Fruit fly (Drosophila melanogaster) whole organism, embryonic: ENCODE measurements around the gene yellow-f2.

Experiments used
- Asciz ChIP-seq: fragments of 200-800 bp; sonication (Bioruptor generic); optimal IDR thresholded peaks from 2 replicates; lab custom pipeline; 2017; ENCODE audit warnings: missing biosample characterization, mild to moderate bottlenecking, missing genetic modification characterization, missing genetic modification reagents
- CG10431 ChIP-seq: fragments of 200-800 bp; sonication (Bioruptor generic); optimal IDR thresholded peaks from 3 replicates; lab custom pipeline; 2018; ENCODE audit warnings: missing biosample characterization, mild to moderate bottlenecking, missing genetic modification characterization
- CG12104 ChIP-seq: fragments of 200-800 bp; sonication (Bioruptor generic); optimal IDR thresholded peaks from 3 replicates; lab custom pipeline; 2016; ENCODE audit warnings: missing biosample characterization, missing genetic modification characterization
- CG12236 ChIP-seq: fragments of 200-800 bp; sonication (Bioruptor generic); optimal IDR thresholded peaks from 2 replicates; lab custom pipeline; 2016; ENCODE audit warnings: missing biosample characterization, missing genetic modification characterization
- CG12744 ChIP-seq: fragments of 200-800 bp; sonication (Bioruptor generic); optimal IDR thresholded peaks from 2 replicates; lab custom pipeline; 2016; ENCODE audit warnings: missing biosample characterization, missing genetic modification characterization
- CG14860 ChIP-seq: fragments of 200-800 bp; sonication (Bioruptor generic); IDR thresholded peaks from 3 replicates; pipeline ENCODE4 v1.3.6; 2022; ENCODE audit warnings: missing biosample characterization, missing genetic modification characterization; ENCODE audit not compliant: partially characterized antibody
- CG1647 ChIP-seq: fragments of 200-800 bp; sonication (Bioruptor generic); optimal IDR thresholded peaks from 3 replicates; lab custom pipeline; 2016; ENCODE audit warnings: missing biosample characterization, missing genetic modification characterization
- CG17328 ChIP-seq: fragments of 200-800 bp; sonication (Bioruptor generic); IDR thresholded peaks from 2 replicates; pipeline ENCODE4 v1.3.6; 2022; ENCODE audit warnings: missing biosample characterization, missing genetic modification characterization
- CG30403 ChIP-seq: fragments of 200-800 bp; sonication (Bioruptor generic); optimal IDR thresholded peaks from 3 replicates; lab custom pipeline; 2016; ENCODE audit warnings: missing biosample characterization, missing genetic modification characterization
- CG34224 ChIP-seq: fragments of 200-800 bp; sonication (Bioruptor generic); IDR thresholded peaks from 3 replicates; pipeline ENCODE4 v1.3.6; 2022; ENCODE audit warnings: missing biosample characterization, missing genetic modification characterization; ENCODE audit not compliant: partially characterized antibody
- CG34422 ChIP-seq: fragments of 200-800 bp; sonication (Bioruptor generic); IDR thresholded peaks from 3 replicates; pipeline ENCODE4 v1.3.6; 2022; ENCODE audit warnings: missing biosample characterization, missing genetic modification characterization
- CG4282 ChIP-seq: fragments of 200-800 bp; sonication (Bioruptor generic); optimal IDR thresholded peaks from 2 replicates; lab custom pipeline; 2016; ENCODE audit warnings: missing biosample characterization, missing genetic modification characterization
- CG4820 ChIP-seq: fragments of 200-800 bp; sonication (Bioruptor generic); optimal IDR thresholded peaks from 3 replicates; lab custom pipeline; 2016; ENCODE audit warnings: missing biosample characterization, missing genetic modification characterization
- CG6272 ChIP-seq: fragments of 200-800 bp; sonication (Bioruptor generic); IDR thresholded peaks from 2 replicates; pipeline ENCODE4 v1.3.6; 2022; ENCODE audit warnings: missing biosample characterization, missing genetic modification characterization
- CG7556 ChIP-seq: fragments of 200-800 bp; sonication (Bioruptor generic); optimal IDR thresholded peaks from 2 replicates; lab custom pipeline; 2017; ENCODE audit warnings: missing biosample characterization, mild to moderate bottlenecking, missing genetic modification characterization
- CG9609 ChIP-seq: fragments of 200-800 bp; sonication (Bioruptor generic); optimal IDR thresholded peaks from 3 replicates; lab custom pipeline; 2016; ENCODE audit warnings: missing biosample characterization, missing genetic modification characterization
- E2f2 ChIP-seq: fragments of 200-800 bp; sonication (Bioruptor generic); IDR thresholded peaks from 2 replicates; pipeline ENCODE4 v1.3.6; 2022; ENCODE audit warnings: missing biosample characterization, missing genetic modification characterization
- Jarid2 ChIP-seq: fragments of 200-800 bp; sonication (Bioruptor generic); optimal IDR thresholded peaks from 3 replicates; lab custom pipeline; 2017; ENCODE audit warnings: mild to moderate bottlenecking, missing biosample characterization, missing genetic modification reagents, missing genetic modification characterization
- Kr ChIP-seq: fragments of 200-800 bp; sonication (Bioruptor generic); optimal IDR thresholded peaks from 2 replicates; lab custom pipeline; 2017; ENCODE audit warnings: missing biosample characterization, mild to moderate bottlenecking, missing genetic modification characterization
- Optix ChIP-seq: fragments of 200-800 bp; sonication (Bioruptor generic); IDR thresholded peaks from 3 replicates; pipeline ENCODE4 v1.3.6; 2022; ENCODE audit warnings: missing biosample characterization, missing genetic modification characterization
- Pdp1 ChIP-seq, 2 experiments: fragments of 200-800 bp; sonication (Bioruptor generic); optimal IDR thresholded peaks; 3 replicates each; lab custom pipeline; 2016; ENCODE audit warnings: missing biosample characterization in 2 of 2, missing genetic modification characterization in 2 of 2, mild to moderate bottlenecking in 1 of 2, moderate library complexity in 1 of 2
- Rfx ChIP-seq: fragments of 200-800 bp; sonication (Bioruptor generic); IDR thresholded peaks from 2 replicates; pipeline ENCODE4 v1.3.6; 2022; ENCODE audit warnings: missing biosample characterization, missing genetic modification characterization
- Spps ChIP-seq: fragments of 200-800 bp; sonication (Bioruptor generic); optimal IDR thresholded peaks from 2 replicates; lab custom pipeline; 2018; ENCODE audit warnings: missing biosample characterization, mild to moderate bottlenecking, missing genetic modification characterization
- TFAM ChIP-seq: fragments of 200-800 bp; sonication (Bioruptor generic); optimal IDR thresholded peaks from 2 replicates; lab custom pipeline; 2017; ENCODE audit warnings: missing biosample characterization, missing genetic modification characterization, inconsistent platforms
- chm ChIP-seq: fragments of 200-800 bp; sonication (Bioruptor generic); IDR thresholded peaks from 2 replicates; pipeline ENCODE4 v1.3.6; 2022; ENCODE audit warnings: missing biosample characterization, missing genetic modification characterization
- dm ChIP-seq: fragments of 200-800 bp; sonication (Bioruptor generic); optimal IDR thresholded peaks from 3 replicates; lab custom pipeline; 2016; ENCODE audit warnings: missing biosample characterization, missing genetic modification characterization
- eve ChIP-seq, 2 experiments: fragments of >200 bp; optimal IDR thresholded peaks; 2 replicates each; lab custom pipeline; 2017; ENCODE audit warnings: missing biosample characterization in 2 of 2, missing genetic modification characterization in 2 of 2
- gcm ChIP-seq: fragments of 200-800 bp; sonication (Bioruptor generic); optimal IDR thresholded peaks from 2 replicates; lab custom pipeline; 2019; ENCODE audit warnings: missing biosample characterization, mild to moderate bottlenecking, missing genetic modification characterization, moderate library complexity
- gem ChIP-seq: fragments of 200-800 bp; sonication (Bioruptor generic); optimal IDR thresholded peaks from 2 replicates; lab custom pipeline; 2019; ENCODE audit warnings: missing biosample characterization, mild to moderate bottlenecking, missing genetic modification characterization, moderate library complexity
- hb ChIP-seq: fragments of 200-800 bp; sonication (Bioruptor generic); IDR thresholded peaks from 3 replicates; pipeline ENCODE4 v1.3.6; 2022; ENCODE audit warnings: missing biosample characterization, missing genetic modification characterization; ENCODE audit not compliant: partially characterized antibody
- kah ChIP-seq: fragments of 200-800 bp; sonication (Bioruptor generic); optimal IDR thresholded peaks from 2 replicates; lab custom pipeline; 2018; ENCODE audit warnings: missing biosample characterization, mild to moderate bottlenecking, missing genetic modification characterization
- lilli ChIP-seq: fragments of 200-800 bp; sonication (Bioruptor generic); optimal IDR thresholded peaks from 3 replicates; lab custom pipeline; 2016; ENCODE audit warnings: missing biosample characterization, missing genetic modification characterization
- lola ChIP-seq, 3 experiments: fragments of >200 bp in 2 of 3; fragments of 200-800 bp in 1 of 3; sonication (Bioruptor generic) in 1 of 3; optimal IDR thresholded peaks; 2 replicates each; lab custom pipeline; 2017 to 2019; ENCODE audit warnings: missing biosample characterization in 3 of 3, missing genetic modification characterization in 3 of 3, mild to moderate bottlenecking in 1 of 3, moderate library complexity in 1 of 3
- nerfin-2 ChIP-seq: fragments of 200-800 bp; sonication (Bioruptor generic); IDR thresholded peaks from 2 replicates; pipeline ENCODE4 v1.3.6; 2022; ENCODE audit warnings: missing biosample characterization, missing genetic modification characterization; ENCODE audit not compliant: partially characterized antibody
- peb ChIP-seq: fragments of 200-800 bp; sonication (Bioruptor generic); IDR thresholded peaks from 2 replicates; pipeline ENCODE4 v1.3.6; 2022; ENCODE audit warnings: missing biosample characterization, missing genetic modification characterization
- prd ChIP-seq, 3 experiments: fragments of >200 bp in 2 of 3; fragments of 200-800 bp in 1 of 3; sonication (Bioruptor generic) in 1 of 3; optimal IDR thresholded peaks in 2 of 3; IDR thresholded peaks in 1 of 3; 2 replicates in 2 of 3; 3 replicates in 1 of 3; pipeline versions ENCODE4 v1.3.6 to Lab custom; 2017 to 2022; ENCODE audit warnings: missing biosample characterization in 1 of 3, missing genetic modification characterization in 1 of 3
- pum ChIP-seq: fragments of 200-800 bp; sonication (Bioruptor generic); optimal IDR thresholded peaks from 2 replicates; lab custom pipeline; 2016; ENCODE audit warnings: missing biosample characterization, missing genetic modification characterization
- run ChIP-seq: fragments of 200-800 bp; sonication (Bioruptor generic); optimal IDR thresholded peaks from 3 replicates; lab custom pipeline; 2018; ENCODE audit warnings: missing biosample characterization, mild to moderate bottlenecking, missing genetic modification characterization
- salm ChIP-seq: fragments of 200-800 bp; sonication (Bioruptor generic); optimal IDR thresholded peaks from 2 replicates; lab custom pipeline; 2018; ENCODE audit warnings: missing biosample characterization, mild to moderate bottlenecking, missing genetic modification characterization
- sens ChIP-seq: fragments of 200-800 bp; sonication (Bioruptor generic); peaks from one replicate; lab custom pipeline; 2016; ENCODE audit warnings: missing biosample characterization, missing genetic modification characterization
- sens-2 ChIP-seq: fragments of 200-800 bp; sonication (Bioruptor generic); IDR thresholded peaks from 2 replicates; pipeline ENCODE4 v1.3.6; 2022; ENCODE audit warnings: missing biosample characterization, missing genetic modification characterization
- seq ChIP-seq: fragments of 200-800 bp; sonication (Bioruptor generic); IDR thresholded peaks from 2 replicates; pipeline ENCODE4 v1.3.6; 2022; ENCODE audit warnings: missing biosample characterization, missing genetic modification characterization
- sim ChIP-seq: fragments of 200-800 bp; sonication (Bioruptor generic); IDR thresholded peaks from 2 replicates; pipeline ENCODE4 v1.3.6; 2022; ENCODE audit warnings: missing biosample characterization, missing genetic modification characterization
- sob ChIP-seq: fragments of 200-800 bp; sonication (Bioruptor generic); IDR thresholded peaks from 2 replicates; pipeline ENCODE4 v1.3.6; 2022; ENCODE audit warnings: missing biosample characterization, missing genetic modification characterization
- tna ChIP-seq: fragments of 200-800 bp; sonication (Bioruptor generic); IDR thresholded peaks from 2 replicates; pipeline ENCODE4 v1.3.6; 2022; ENCODE audit warnings: missing biosample characterization, missing genetic modification characterization; ENCODE audit not compliant: partially characterized antibody
- unpg ChIP-seq: fragments of 200-800 bp; sonication (Bioruptor generic); optimal IDR thresholded peaks from 3 replicates; lab custom pipeline; 2018; ENCODE audit warnings: missing biosample characterization, mild to moderate bottlenecking, missing genetic modification characterization, moderate library complexity
- zfh1 ChIP-seq: fragments of 200-800 bp; sonication (Bioruptor generic); IDR thresholded peaks from 3 replicates; pipeline ENCODE4 v1.3.6; 2022; ENCODE audit warnings: missing biosample characterization, missing genetic modification characterization
- zfh2 ChIP-seq: fragments of 200-800 bp; sonication (Bioruptor generic); optimal IDR thresholded peaks from 2 replicates; lab custom pipeline; 2016; ENCODE audit warnings: missing biosample characterization, missing genetic modification characterization

Gene yellow-f2

dm6 chr3R:12981334-12982166, 13.4 kb downstream of the yellow-f2 start (continued):
- TF ChIP-seq E2f2 (GFP tag; lab: Robert Waterston, UW) (peak; percentile 38; the same call in 1 of the 2 replicates), gcm (GFP tag; lab: Kevin White, UChicago) (peak; percentile 45), Jarid2 (GFP tag; lab: Kevin White, UChicago) (peak; percentile 50), CG12744 (GFP tag; lab: Kevin White, UChicago) (peak; percentile 34), CG34224 (GFP tag; lab: Robert Waterston, UW) (no peak), Kr (GFP tag; lab: Kevin White, UChicago) (no peak), CG4282 (GFP tag; lab: Kevin White, UChicago) (no peak), gem (peak; percentile 86), zfh1 (GFP tag; lab: Robert Waterston, UW) (0 out of 3 replicates have a peak, but pooled peaks have one; percentile 58), Optix (GFP tag; lab: Robert Waterston, UW) (no peak), nerfin-2 (GFP tag; lab: Robert Waterston, UW) (no peak), salm (tag; lab: Kevin White, UChicago) (peak; percentile 7), run (tag; lab: Kevin White, UChicago) (no peak), hb (GFP tag; lab: Robert Waterston, UW) (no peak), CG17328 (GFP tag; lab: Robert Waterston, UW) (peak; percentile 40; the same call in 1 of the 2 replicates), TFAM (GFP tag; lab: Kevin White, UChicago) (no peak), CG7556 (GFP tag; lab: Kevin White, UChicago) (peak; percentile 83), CG1647 (GFP tag; lab: Kevin White, UChicago) (peak; percentile 11), CG14860 (GFP tag; lab: Robert Waterston, UW) (no peak), CG12236 (no peak), pum (GFP tag; lab: Kevin White, UChicago) (no peak), Rfx (GFP tag; lab: Robert Waterston, UW) (peak; percentile 69), zfh2 (GFP tag; lab: Kevin White, UChicago) (no peak), tna (GFP tag; lab: Robert Waterston, UW) (no peak), sens (GFP tag; lab: Kevin White, UChicago) (peak; percentile 80), kah (no peak), CG12104 (GFP tag; lab: Kevin White, UChicago) (peak; percentile 78), CG34422 (GFP tag; lab: Robert Waterston, UW) (0 out of 3 replicates have a peak, but pooled peaks have one; percentile 6), eve (GFP tag; optimal IDR thresholded peaks at IDR 0.05; lab: Kevin White, UChicago) (no peak), CG30403 (peak; percentile 80), unpg (peak; percentile 66), peb (GFP tag; lab: Robert Waterston, UW) (no peak), chm (GFP tag; lab: Robert Waterston, UW) (no peak; the same call in 1 of the 2 replicates), Spps (no peak), CG4820 (GFP tag; lab: Kevin White, UChicago) (peak; percentile 71), Pdp1 (GFP tag; optimal IDR thresholded peaks at IDR 0.05; lab: Kevin White, UChicago) (peak; percentile 38 to 44), CG10431 (GFP tag; lab: Kevin White, UChicago) (no peak), Asciz (GFP tag; lab: Kevin White, UChicago) (peak; percentile 17), sim (peak; percentile 53), sens-2 (GFP tag; lab: Robert Waterston, UW) (no peak), lilli (GFP tag; lab: Kevin White, UChicago) (peak; percentile 5), lola (GFP tag; optimal IDR thresholded peaks at IDR 0.05; lab: Kevin White, UChicago) (peak in 2 of 3 experiments; percentile 65 to 68), prd (optimal IDR thresholded peaks at IDR 0.05; lab: Kevin White, UChicago) (no peak), prd (GFP tag; IDR thresholded peaks at IDR 0.05; lab: Robert Waterston, UW) (peak; percentile 36; the same call in 2 of the 3 replicates), sob (GFP tag; lab: Robert Waterston, UW) (peak; percentile 45; the same call in 1 of the 2 replicates), dm (GFP tag; lab: Kevin White, UChicago) (no peak), CG6272 (GFP tag; lab: Robert Waterston, UW) (no peak), seq (GFP tag; lab: Robert Waterston, UW) (no peak), CG9609 (no peak)
